Fruit fly (Drosophila melanogaster) whole organism, embryonic: ENCODE measurements around the gene CG46463.
A peak's percentile ranks its signal among the peaks of the same experiment; 100 is the strongest.

Source experiments
- CG10147 ChIP-seq: fragments of 200-800 bp; sonication (Bioruptor generic); optimal IDR thresholded peaks from 2 replicates; lab custom pipeline; 2019; ENCODE audit warnings: missing biosample characterization, mild to moderate bottlenecking, missing genetic modification characterization, moderate library complexity
- CG10431 ChIP-seq: fragments of 200-800 bp; sonication (Bioruptor generic); optimal IDR thresholded peaks from 3 replicates; lab custom pipeline; 2018; ENCODE audit warnings: missing biosample characterization, mild to moderate bottlenecking, missing genetic modification characterization
- CG12391 ChIP-seq: fragments of 200-800 bp; sonication (Bioruptor generic); optimal IDR thresholded peaks from 3 replicates; lab custom pipeline; 2018; ENCODE audit warnings: missing biosample characterization, mild to moderate bottlenecking, missing genetic modification characterization, moderate library complexity
- CG13287 ChIP-seq: fragments of 200-800 bp; sonication (Bioruptor generic); IDR thresholded peaks from 2 replicates; pipeline ENCODE4 v1.3.6; 2022; ENCODE audit warnings: missing biosample characterization, missing genetic modification characterization; ENCODE audit not compliant: partially characterized antibody
- CG15696 ChIP-seq: fragments of 200-800 bp; sonication (Bioruptor generic); optimal IDR thresholded peaks from 2 replicates; lab custom pipeline; 2019; ENCODE audit warnings: missing biosample characterization, mild to moderate bottlenecking, missing genetic modification characterization, moderate library complexity
- CG16815 ChIP-seq: fragments of 200-800 bp; sonication (Bioruptor generic); optimal IDR thresholded peaks from 3 replicates; lab custom pipeline; 2017; ENCODE audit warnings: missing biosample characterization, mild to moderate bottlenecking, missing genetic modification characterization
- CG17802 ChIP-seq: fragments of 200-800 bp; sonication (Bioruptor generic); optimal IDR thresholded peaks from 2 replicates; lab custom pipeline; 2018; ENCODE audit warnings: missing biosample characterization, mild to moderate bottlenecking, missing genetic modification characterization, moderate library complexity
- CG17912 ChIP-seq: fragments of 200-800 bp; sonication (Bioruptor generic); optimal IDR thresholded peaks from 2 replicates; lab custom pipeline; 2018; ENCODE audit warnings: missing biosample characterization, mild to moderate bottlenecking, missing genetic modification characterization
- CG18262 ChIP-seq: fragments of 200-800 bp; optimal IDR thresholded peaks from 3 replicates; lab custom pipeline; 2019; ENCODE audit warnings: missing biosample characterization, mild to moderate bottlenecking, missing genetic modification characterization, moderate library complexity
- CG30403 ChIP-seq: fragments of 200-800 bp; sonication (Bioruptor generic); optimal IDR thresholded peaks from 3 replicates; lab custom pipeline; 2016; ENCODE audit warnings: missing biosample characterization, missing genetic modification characterization
- CG31224 ChIP-seq: fragments of 200-800 bp; sonication (Bioruptor generic); IDR thresholded peaks from 2 replicates; pipeline ENCODE4 v1.3.6; 2022; ENCODE audit warnings: missing biosample characterization, missing genetic modification characterization
- CG32772 ChIP-seq: fragments of 200-800 bp; sonication (Bioruptor generic); IDR thresholded peaks from 2 replicates; pipeline ENCODE4 v1.3.6; 2022; ENCODE audit warnings: missing biosample characterization, missing genetic modification characterization
- CG6791 ChIP-seq: fragments of 200-800 bp; sonication (Bioruptor generic); IDR thresholded peaks from 3 replicates; pipeline ENCODE4 v1.3.6; 2022; ENCODE audit warnings: missing biosample characterization, missing genetic modification characterization; ENCODE audit not compliant: partially characterized antibody
- CG6854 ChIP-seq: fragments of 200-800 bp; sonication (Bioruptor generic); optimal IDR thresholded peaks from 3 replicates; lab custom pipeline; 2017; ENCODE audit warnings: missing biosample characterization, mild to moderate bottlenecking, missing genetic modification characterization
- CG7928 ChIP-seq: fragments of 200-800 bp; sonication (Bioruptor generic); optimal IDR thresholded peaks from 2 replicates; lab custom pipeline; 2017; ENCODE audit warnings: missing biosample characterization, mild to moderate bottlenecking, missing genetic modification characterization
- CG8924 ChIP-seq: fragments of 200-800 bp; optimal IDR thresholded peaks from 3 replicates; lab custom pipeline; 2019; ENCODE audit warnings: missing biosample characterization, mild to moderate bottlenecking, missing genetic modification characterization, moderate library complexity
- CG9437 ChIP-seq: fragments of 200-800 bp; sonication (Bioruptor generic); optimal IDR thresholded peaks from 2 replicates; lab custom pipeline; 2018; ENCODE audit warnings: missing biosample characterization, mild to moderate bottlenecking, missing genetic modification characterization
- CG9817 ChIP-seq: fragments of 200-800 bp; sonication (Bioruptor generic); optimal IDR thresholded peaks from 2 replicates; lab custom pipeline; 2018; ENCODE audit warnings: missing biosample characterization, mild to moderate bottlenecking, missing genetic modification characterization, moderate library complexity
- Chrac-16 ChIP-seq: fragments of 200-800 bp; sonication (Bioruptor generic); optimal IDR thresholded peaks from 3 replicates; lab custom pipeline; 2016; ENCODE audit warnings: missing biosample characterization, missing genetic modification characterization
- CoRest ChIP-seq: fragments of 200-800 bp; sonication (Bioruptor generic); optimal IDR thresholded peaks from 3 replicates; lab custom pipeline; 2018; ENCODE audit warnings: missing biosample characterization, mild to moderate bottlenecking, missing genetic modification characterization, moderate library complexity
- Dbx ChIP-seq: fragments of 200-800 bp; sonication (Bioruptor generic); IDR thresholded peaks from 3 replicates; pipeline ENCODE4 v1.3.6; 2022; ENCODE audit warnings: missing biosample characterization, missing genetic modification characterization
- Hand ChIP-seq: fragments of 200-800 bp; sonication (Bioruptor generic); optimal IDR thresholded peaks from 2 replicates; lab custom pipeline; 2017; ENCODE audit warnings: mild to moderate bottlenecking, missing biosample characterization, missing genetic modification reagents, missing genetic modification characterization
- Jarid2 ChIP-seq: fragments of 200-800 bp; sonication (Bioruptor generic); optimal IDR thresholded peaks from 3 replicates; lab custom pipeline; 2017; ENCODE audit warnings: mild to moderate bottlenecking, missing biosample characterization, missing genetic modification reagents, missing genetic modification characterization
- Lpt ChIP-seq: fragments of >200 bp; optimal IDR thresholded peaks from 2 replicates; lab custom pipeline; 2018; ENCODE audit warnings: missing biosample characterization, missing genetic modification characterization
- Neu2 ChIP-seq: fragments of 200-800 bp; sonication (Bioruptor generic); optimal IDR thresholded peaks from 3 replicates; lab custom pipeline; 2016; ENCODE audit warnings: missing biosample characterization, missing genetic modification characterization, borderline replicate concordance
- Nf-YA ChIP-seq: fragments of 200-800 bp; sonication (Bioruptor generic); IDR thresholded peaks from 2 replicates; pipeline ENCODE4 v1.3.6; 2022; ENCODE audit warnings: missing biosample characterization, missing genetic modification characterization
- Nf-YB ChIP-seq: fragments of 200-800 bp; sonication (Bioruptor generic); optimal IDR thresholded peaks from 3 replicates; lab custom pipeline; 2019; ENCODE audit warnings: missing biosample characterization, mild to moderate bottlenecking, missing genetic modification characterization, moderate library complexity
- Rfx ChIP-seq: fragments of 200-800 bp; sonication (Bioruptor generic); IDR thresholded peaks from 2 replicates; pipeline ENCODE4 v1.3.6; 2022; ENCODE audit warnings: missing biosample characterization, missing genetic modification characterization
- ab ChIP-seq: fragments of 200-800 bp; sonication (Bioruptor generic); optimal IDR thresholded peaks from 2 replicates; lab custom pipeline; 2016; ENCODE audit warnings: missing biosample characterization, missing genetic modification characterization
- amos ChIP-seq: fragments of 200-800 bp; sonication (Bioruptor generic); IDR thresholded peaks from 2 replicates; pipeline ENCODE4 v1.3.6; 2022; ENCODE audit warnings: missing biosample characterization, missing genetic modification characterization; ENCODE audit not compliant: partially characterized antibody
- chm ChIP-seq: fragments of 200-800 bp; sonication (Bioruptor generic); IDR thresholded peaks from 2 replicates; pipeline ENCODE4 v1.3.6; 2022; ENCODE audit warnings: missing biosample characterization, missing genetic modification characterization
- crol ChIP-seq: fragments of 200-800 bp; sonication (Bioruptor generic); IDR thresholded peaks from 2 replicates; pipeline ENCODE4 v1.3.6; 2022; ENCODE audit warnings: missing biosample characterization, missing genetic modification characterization
- dpn ChIP-seq, 2 experiments: fragments of 200-800 bp; sonication (Bioruptor generic); optimal IDR thresholded peaks; 3 replicates each; lab custom pipeline; 2016; ENCODE audit warnings: missing biosample characterization in 2 of 2, missing genetic modification characterization in 2 of 2
- fd102C ChIP-seq: fragments of 200-800 bp; sonication (Bioruptor generic); optimal IDR thresholded peaks from 2 replicates; lab custom pipeline; 2018; ENCODE audit warnings: missing biosample characterization, mild to moderate bottlenecking, missing genetic modification characterization, moderate library complexity
- grau ChIP-seq: fragments of 200-800 bp; optimal IDR thresholded peaks from 3 replicates; lab custom pipeline; 2019; ENCODE audit warnings: missing biosample characterization, mild to moderate bottlenecking, missing genetic modification characterization, moderate library complexity
- grn ChIP-seq: fragments of 200-800 bp; sonication (Bioruptor generic); optimal IDR thresholded peaks from 3 replicates; lab custom pipeline; 2017; ENCODE audit warnings: missing biosample characterization, missing genetic modification characterization
- gsb ChIP-seq: fragments of 200-800 bp; sonication (Bioruptor generic); IDR thresholded peaks from 2 replicates; pipeline ENCODE4 v1.3.6; 2022; ENCODE audit warnings: missing biosample characterization, missing genetic modification characterization
- h ChIP-seq: fragments of >200 bp; optimal IDR thresholded peaks from 2 replicates; lab custom pipeline; 2017
- inv ChIP-seq: fragments of 200-800 bp; sonication (Bioruptor generic); IDR thresholded peaks from 2 replicates; pipeline ENCODE4 v1.3.6; 2022; ENCODE audit warnings: missing biosample characterization, missing genetic modification characterization; ENCODE audit not compliant: partially characterized antibody
- kni ChIP-seq: fragments of 200-800 bp; sonication (Bioruptor generic); optimal IDR thresholded peaks from 3 replicates; lab custom pipeline; 2017; ENCODE audit warnings: mild to moderate bottlenecking, missing biosample characterization, missing genetic modification reagents, missing genetic modification characterization
- lilli ChIP-seq: fragments of 200-800 bp; sonication (Bioruptor generic); optimal IDR thresholded peaks from 3 replicates; lab custom pipeline; 2016; ENCODE audit warnings: missing biosample characterization, missing genetic modification characterization
- mld ChIP-seq: fragments of 200-800 bp; sonication (Bioruptor generic); IDR thresholded peaks from 3 replicates; pipeline ENCODE4 v1.3.6; 2022; ENCODE audit warnings: missing biosample characterization, missing genetic modification characterization; ENCODE audit not compliant: partially characterized antibody
- nmo ChIP-seq: fragments of 200-800 bp; sonication (Bioruptor generic); optimal IDR thresholded peaks from 2 replicates; lab custom pipeline; 2018; ENCODE audit warnings: missing biosample characterization, mild to moderate bottlenecking, missing genetic modification characterization, moderate library complexity
- otp ChIP-seq: fragments of 200-800 bp; sonication (Bioruptor generic); IDR thresholded peaks from 3 replicates; pipeline ENCODE4, ENCODE4 v1.3.6; 2022; ENCODE audit warnings: missing biosample characterization, missing genetic modification characterization
- scrt ChIP-seq: fragments of 200-800 bp; sonication (Bioruptor generic); optimal IDR thresholded peaks from 2 replicates; lab custom pipeline; 2018; ENCODE audit warnings: missing biosample characterization, mild to moderate bottlenecking, missing genetic modification characterization, moderate library complexity
- slbo ChIP-seq: fragments of 200-800 bp; sonication (Bioruptor generic); IDR thresholded peaks from 2 replicates; pipeline ENCODE4 v1.3.6; 2022; ENCODE audit warnings: missing biosample characterization, missing genetic modification characterization
- sob ChIP-seq: fragments of 200-800 bp; sonication (Bioruptor generic); IDR thresholded peaks from 2 replicates; pipeline ENCODE4 v1.3.6; 2022; ENCODE audit warnings: missing biosample characterization, missing genetic modification characterization
- stwl ChIP-seq: fragments of 200-800 bp; sonication (Bioruptor generic); optimal IDR thresholded peaks from 3 replicates; lab custom pipeline; 2018; ENCODE audit warnings: missing biosample characterization, mild to moderate bottlenecking, missing genetic modification characterization, moderate library complexity
- vfl ChIP-seq: fragments of 200-800 bp; sonication (Bioruptor generic); optimal IDR thresholded peaks from 2 replicates; lab custom pipeline; 2016; ENCODE audit warnings: missing biosample characterization, missing genetic modification characterization
- wdn ChIP-seq: fragments of 200-800 bp; sonication (Bioruptor generic); IDR thresholded peaks from 2 replicates; pipeline ENCODE4 v1.3.6; 2022; ENCODE audit warnings: missing biosample characterization, missing genetic modification characterization
- zen ChIP-seq: fragments of 200-800 bp; sonication (Bioruptor generic); optimal IDR thresholded peaks from 3 replicates; lab custom pipeline; 2018; ENCODE audit warnings: missing biosample characterization, mild to moderate bottlenecking, missing genetic modification characterization, moderate library complexity

Gene CG46463

dm6 chr3L:3417759-3418158 lies 43.4 kb upstream of the CG46463 start (continued):
- TF ChIP-seq otp, result 0 out of 3 replicates have a peak, but pooled peaks have one; percentile 9
- TF ChIP-seq gsb (GFP tag; lab: Robert Waterston, UW), result no peak
- TF ChIP-seq Nf-YB (GFP tag; lab: Kevin White, UChicago), result no peak
- TF ChIP-seq CG18262 (tag; lab: Kevin White, UChicago), result no peak
- no peak for TF ChIP-seq nmo
- no peak for TF ChIP-seq CG32772 (GFP tag; lab: Robert Waterston, UW)
- no peak for TF ChIP-seq CG17912
- no peak for TF ChIP-seq grn (GFP tag; lab: Kevin White, UChicago)
- peak; percentile 26 for TF ChIP-seq scrt (GFP tag; lab: Kevin White, UChicago)
- no peak for TF ChIP-seq CoRest (tag; lab: Kevin White, UChicago)
- TF ChIP-seq Dbx (GFP tag; lab: Robert Waterston, UW), result 0 out of 3 replicates have a peak, but pooled peaks have one; percentile 32
- TF ChIP-seq vfl (GFP tag; lab: Kevin White, UChicago), result no peak
- TF ChIP-seq Neu2, result no peak
- TF ChIP-seq wdn (GFP tag; lab: Robert Waterston, UW), result no peak
- TF ChIP-seq CG16815 (GFP tag; lab: Kevin White, UChicago), result no peak
- no peak for TF ChIP-seq fd102C
- TF ChIP-seq CG30403 (GFP tag; lab: Kevin White, UChicago), result no peak
- peak; percentile 26 for TF ChIP-seq CG8924 (tag; lab: Kevin White, UChicago)
- no peak for TF ChIP-seq CG15696 (tag; lab: Kevin White, UChicago)
- no peak for TF ChIP-seq mld (GFP tag; lab: Robert Waterston, UW)
- TF ChIP-seq kni (GFP tag; lab: Kevin White, UChicago), result no peak
- TF ChIP-seq Chrac-16 (GFP tag; lab: Kevin White, UChicago), result no peak
- no peak for TF ChIP-seq CG9817
- no peak for TF ChIP-seq zen (tag; lab: Kevin White, UChicago)
- no peak for TF ChIP-seq CG13287 (GFP tag; lab: Robert Waterston, UW)
- peak; percentile 31; the same call in 1 of the 2 replicates for TF ChIP-seq amos (GFP tag; lab: Robert Waterston, UW)
- 0 out of 2 replicates have a peak, but pooled peaks have one; percentile 50 for TF ChIP-seq sob (GFP tag; lab: Robert Waterston, UW)
- no peak for TF ChIP-seq lilli (GFP tag; lab: Kevin White, UChicago)
- TF ChIP-seq CG12391, result no peak
- TF ChIP-seq CG9437 (GFP tag; lab: Kevin White, UChicago), result no peak
- TF ChIP-seq CG6791 (GFP tag; lab: Robert Waterston, UW), result peak; percentile 54; the same call in 2 of the 3 replicates
- peak; percentile 97 for TF ChIP-seq Jarid2 (GFP tag; lab: Kevin White, UChicago)
- TF ChIP-seq slbo, result peak; percentile 22; the same call in 1 of the 2 replicates
- no peak for TF ChIP-seq inv (GFP tag; lab: Robert Waterston, UW)
- TF ChIP-seq CG7928 (GFP tag; lab: Kevin White, UChicago), result no peak
- TF ChIP-seq dpn (GFP tag; optimal IDR thresholded peaks at IDR 0.05; lab: Kevin White, UChicago), result no peak
- no peak for TF ChIP-seq crol (GFP tag; lab: Robert Waterston, UW)
- peak; percentile 96 for TF ChIP-seq chm (GFP tag; lab: Robert Waterston, UW)
- TF ChIP-seq Hand (GFP tag; lab: Kevin White, UChicago), result no peak
- TF ChIP-seq Lpt, result no peak
- TF ChIP-seq stwl (tag; lab: Kevin White, UChicago), result peak; percentile 10
- no peak for TF ChIP-seq CG6854 (GFP tag; lab: Kevin White, UChicago)
- no peak for TF ChIP-seq CG31224
- no peak for TF ChIP-seq CG17802 (tag; lab: Kevin White, UChicago)
- TF ChIP-seq h (lab: Kevin White, UChicago), result no peak
- TF ChIP-seq CG10147 (GFP tag; lab: Kevin White, UChicago), result no peak
- peak; percentile 13 for TF ChIP-seq grau (tag; lab: Kevin White, UChicago)
- TF ChIP-seq CG10431 (GFP tag; lab: Kevin White, UChicago), result no peak
- TF ChIP-seq Rfx, result peak; percentile 18; the same call in 1 of the 2 replicates
- peak; percentile 26; the same call in 1 of the 2 replicates for TF ChIP-seq Nf-YA (GFP tag; lab: Robert Waterston, UW)
- TF ChIP-seq ab (GFP tag; lab: Kevin White, UChicago), result no peak
